Worm (Caenorhabditis elegans) whole organism, L4/young adult: ENCODE measurements around the gene arp-6.

ENCODE experiments used
- W03F9.2 ChIP-seq: fragments of 150-350 bp; optimal IDR thresholded peaks from 2 replicates; lab custom pipeline; 2014; ENCODE audit warnings: missing biosample characterization, missing genetic modification characterization
- dao-5 ChIP-seq: sonication (generic microtip); optimal IDR thresholded peaks from 2 replicates; lab custom pipeline; 2016; ENCODE audit warnings: missing genotype, missing genetic modification characterization, moderate library complexity, missing compliant biosample characterization

- TF ChIP-seq W03F9.2 (tag; lab: Kevin White, UChicago) = no peak
- TF ChIP-seq dao-5 (tag; lab: Kevin White, UChicago) = no peak
Observed at ce11 chrII:8071012-8071625, 34.0 kb upstream of the arp-6 start.
